Worm (Caenorhabditis elegans) whole organism, late embryonic: Measurements from ENCODE around the gene stdh-4.

ENCODE experiments used
- ceh-24 ChIP-seq: sonication (generic microtip); optimal IDR thresholded peaks from 2 replicates; lab custom pipeline; 2016; ENCODE audit warnings: mild to moderate bottlenecking, missing genetic modification characterization, missing compliant biosample characterization
- ceh-30 ChIP-seq: fragments of 150-350 bp; optimal IDR thresholded peaks from 2 replicates; lab custom pipeline; 2014; ENCODE audit warnings: missing biosample characterization, missing genetic modification characterization
- ceh-45 ChIP-seq: fragments of 200-800 bp; sonication (Bioruptor generic); IDR thresholded peaks from 2 replicates; pipeline ENCODE4 v1.3.6; 2022; ENCODE audit warnings: missing genetic modification reagents, missing genetic modification characterization, missing compliant biosample characterization
- ets-4 ChIP-seq: sonication (generic microtip); optimal IDR thresholded peaks from 2 replicates; lab custom pipeline; 2016; ENCODE audit warnings: missing genetic modification characterization, missing compliant biosample characterization
- eyg-1 ChIP-seq: sonication (generic microtip); optimal IDR thresholded peaks from 2 replicates; lab custom pipeline; 2016; ENCODE audit warnings: missing genotype, missing genetic modification characterization, missing compliant biosample characterization
- fkh-10 ChIP-seq: fragments of 150-350 bp; optimal IDR thresholded peaks from 2 replicates; lab custom pipeline; 2014; ENCODE audit warnings: missing biosample characterization, missing genetic modification reagents, missing genetic modification characterization
- hlh-15 ChIP-seq: sonication (generic microtip); optimal IDR thresholded peaks from 2 replicates; lab custom pipeline; 2016; ENCODE audit warnings: missing genetic modification characterization, missing compliant biosample characterization
- hlh-8 ChIP-seq: sonication (generic microtip); optimal IDR thresholded peaks from 2 replicates; lab custom pipeline; 2016; ENCODE audit warnings: missing genotype, missing genetic modification characterization, missing compliant biosample characterization
- pqm-1 ChIP-seq: sonication (generic microtip); optimal IDR thresholded peaks from 2 replicates; lab custom pipeline; 2016; ENCODE audit warnings: missing genetic modification characterization, missing compliant biosample characterization
- ref-2 ChIP-seq: sonication (generic microtip); optimal IDR thresholded peaks from 2 replicates; lab custom pipeline; 2016; ENCODE audit warnings: missing genetic modification characterization, missing compliant biosample characterization
- sox-4 ChIP-seq: sonication (generic microtip); optimal IDR thresholded peaks from 2 replicates; lab custom pipeline; 2017; ENCODE audit warnings: mild to moderate bottlenecking, missing genetic modification characterization, inconsistent platforms, missing compliant biosample characterization
- ztf-16 ChIP-seq: sonication (generic microtip); optimal IDR thresholded peaks from 2 replicates; lab custom pipeline; 2017; ENCODE audit warnings: missing genetic modification characterization, missing compliant biosample characterization

DNA sequence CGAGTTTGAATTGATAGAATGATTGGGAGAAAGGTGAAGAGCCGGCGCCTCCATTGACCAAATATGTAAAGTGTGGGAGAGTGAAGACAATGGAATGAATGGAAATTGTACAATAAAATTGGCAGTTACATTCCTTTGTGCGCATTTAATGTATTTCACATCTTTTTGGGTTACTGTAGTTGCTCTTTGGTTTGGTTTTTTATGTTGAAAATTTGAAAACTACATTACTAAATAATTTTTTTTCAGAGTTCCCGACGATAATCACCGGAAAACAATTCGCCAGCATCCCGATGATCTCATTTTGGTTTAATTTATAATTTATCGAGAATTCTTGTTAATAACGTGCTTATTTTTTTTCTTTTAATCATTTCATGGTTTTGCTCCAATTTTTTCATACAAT is 31.9 kb downstream of the stdh-4 start, which contains the start of gene C10B5.1:
- TF ChIP-seq sox-4 (tag; lab: Kevin White, UChicago) = no peak
- no peak for TF ChIP-seq ceh-30 (tag; lab: Kevin White, UChicago)
- no peak for TF ChIP-seq ceh-24 (tag; lab: Kevin White, UChicago)
- no peak for TF ChIP-seq ceh-45
- no peak for TF ChIP-seq hlh-8 (tag; lab: Kevin White, UChicago)
- TF ChIP-seq ztf-16 (tag; lab: Kevin White, UChicago) = no peak
- TF ChIP-seq fkh-10 (GFP tag; lab: Kevin White, UChicago) = no peak
- TF ChIP-seq ref-2 (tag; lab: Kevin White, UChicago) = no peak
- TF ChIP-seq hlh-15 = no peak
- no peak for TF ChIP-seq eyg-1 (tag; lab: Kevin White, UChicago)
- TF ChIP-seq pqm-1 (tag; lab: Kevin White, UChicago) = no peak
- TF ChIP-seq ets-4 (tag; lab: Kevin White, UChicago) = no peak
